Fruit fly (Drosophila melanogaster) whole organism: ENCODE data around the gene CG31278.

Source experiments
- CG8478 ChIP-seq: fragments of >200 bp; optimal IDR thresholded peaks from 2 replicates; lab custom pipeline; 2018; ENCODE audit warnings: inconsistent platforms
- Dll ChIP-seq: fragments of >200 bp; optimal IDR thresholded peaks from 2 replicates; lab custom pipeline; 2017
- pan ChIP-seq: fragments of >200 bp; optimal IDR thresholded peaks from 2 replicates; lab custom pipeline; 2017
- psq ChIP-seq: fragments of >200 bp; optimal IDR thresholded peaks from 2 replicates; lab custom pipeline; 2017

DNA sequence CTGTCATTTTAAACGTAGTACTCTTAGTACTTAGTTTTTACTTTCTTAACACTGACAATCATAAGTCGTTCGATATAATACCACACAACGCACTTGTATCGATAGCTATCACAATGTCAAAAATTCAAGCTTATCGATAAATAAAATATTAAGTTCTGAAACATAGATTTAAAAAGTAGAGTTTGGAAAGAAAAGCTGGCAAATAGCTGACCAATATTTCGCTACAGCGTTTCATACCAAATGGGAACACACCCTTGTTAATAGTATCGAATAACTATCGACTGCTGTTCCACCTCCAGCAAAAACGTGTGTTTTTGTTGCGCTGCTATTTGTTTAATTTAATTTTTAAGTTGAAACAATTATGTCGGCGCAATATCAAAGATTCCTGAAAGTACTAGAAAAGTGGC is 11.8 kb downstream of the CG31278 start, which contains the start of the genes pug, CG14683 and CG46459:
- TF ChIP-seq Dll (lab: Kevin White, UChicago) (no peak), pan (lab: Kevin White, UChicago) (no peak), CG8478 (no peak), psq (no peak)
